Worm (Caenorhabditis elegans): ENCODE data around the gene mrck-1.

The mrck-1 gene

DNA sequence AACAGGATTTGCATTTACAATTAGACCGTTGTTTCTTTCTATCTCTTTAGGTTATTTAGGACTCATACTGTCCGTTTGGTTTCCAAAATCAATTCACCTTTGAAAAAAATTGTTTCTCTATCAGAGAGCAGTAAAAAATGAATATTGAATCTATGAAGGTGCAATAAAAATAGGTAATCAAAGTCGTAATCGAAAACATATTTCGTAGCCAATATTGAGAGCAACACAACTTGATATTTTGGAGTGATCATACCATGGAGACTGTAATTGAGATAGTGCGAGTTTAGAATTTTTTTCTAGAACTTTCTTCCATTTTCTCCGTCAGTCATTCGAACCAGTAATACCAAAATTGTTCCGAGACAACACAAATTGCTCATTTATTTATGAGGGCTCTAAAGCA, 3.5 kb upstream of the mrck-1 start, which contains the start of gene F31F7.2:
Gene F31F7.2, plus strand, starts transcription at position 301 of the 400 bp plus-strand sequence.
- no peak for TF ChIP-seq unc-62 (GFP tag; optimal IDR thresholded peaks at IDR 0.05)

DNA sequence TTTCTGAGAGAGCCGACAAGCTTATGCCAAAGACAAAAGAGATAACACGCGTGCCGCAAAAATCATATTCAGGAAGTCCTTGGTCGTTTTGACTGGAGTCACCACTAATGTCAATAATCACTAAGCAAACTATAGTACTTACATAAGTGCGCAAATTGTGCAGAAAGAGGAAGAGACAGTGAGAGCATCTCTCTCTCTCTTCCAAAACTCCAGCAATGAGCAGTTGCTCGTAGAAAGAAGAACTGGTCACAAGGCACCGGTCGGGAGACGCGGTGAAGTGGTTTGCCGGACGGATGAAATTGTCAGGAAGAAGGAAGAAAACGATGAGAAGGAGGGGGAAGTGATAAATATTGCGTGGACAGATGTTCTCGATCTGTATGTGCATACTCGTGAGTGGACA, 3.0 kb upstream of the mrck-1 start:
- TF ChIP-seq unc-62 (GFP tag; optimal IDR thresholded peaks at IDR 0.05), result no peak

DNA sequence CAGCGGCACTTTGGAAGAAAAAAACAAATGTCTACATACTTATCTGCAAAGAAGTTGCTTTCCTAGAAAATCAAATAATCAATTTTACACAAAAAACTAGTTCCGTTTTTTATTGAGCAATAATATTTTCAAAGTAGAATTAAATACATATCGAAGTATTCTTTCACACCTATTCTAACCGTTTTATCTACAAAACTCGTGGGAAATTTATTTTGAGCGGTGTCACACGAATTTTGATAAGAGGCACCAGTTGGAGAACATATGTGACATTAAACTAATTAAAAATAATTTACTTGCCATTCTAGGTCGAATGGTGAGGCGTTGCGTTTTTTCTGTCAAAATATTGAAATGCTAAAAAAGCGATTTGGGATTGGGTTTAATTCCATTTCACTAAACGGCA, 1.9 kb upstream of the mrck-1 start:
- no peak for TF ChIP-seq unc-62 (GFP tag; optimal IDR thresholded peaks at IDR 0.05)

DNA sequence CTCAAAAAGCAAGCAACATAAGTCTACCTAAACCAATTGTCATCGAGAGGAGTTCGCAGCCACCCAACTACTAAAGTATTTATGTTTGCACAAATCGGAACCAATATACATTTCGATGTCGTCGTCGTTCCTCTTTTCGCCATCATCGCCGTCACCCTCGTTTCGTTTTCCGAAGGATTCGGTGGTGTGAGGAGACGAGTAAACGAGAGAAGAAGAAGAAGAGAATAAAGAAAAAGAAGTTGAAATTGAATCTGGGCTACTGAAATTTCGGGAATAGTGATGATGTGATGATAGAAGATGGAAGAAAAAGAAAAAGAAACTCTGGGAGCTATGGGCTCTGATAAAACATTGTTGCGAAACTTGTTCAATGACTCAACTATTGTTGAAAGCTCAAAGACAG, 1.4 kb upstream of the mrck-1 start:
- no peak for TF ChIP-seq unc-62 (GFP tag; optimal IDR thresholded peaks at IDR 0.05)

DNA sequence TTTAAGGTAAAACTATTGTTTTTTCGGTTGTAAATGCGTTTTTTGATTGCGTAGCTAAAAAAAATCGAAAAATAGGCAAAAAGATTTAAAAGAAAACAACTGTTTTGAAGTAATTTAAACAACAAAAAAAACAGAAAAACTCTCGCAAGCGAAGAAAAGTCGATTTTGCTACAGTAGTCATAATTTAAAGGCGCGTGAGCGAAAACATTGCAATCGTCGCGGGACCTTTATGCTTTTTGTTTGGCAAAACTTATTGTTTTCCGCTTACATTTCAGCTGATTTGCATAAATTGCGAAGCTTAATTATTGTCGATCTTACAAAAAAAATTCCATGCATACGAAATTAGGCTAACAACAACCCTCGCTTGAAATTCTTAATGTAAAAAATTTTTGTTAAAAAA, 891 bp upstream of the mrck-1 start:
- TF ChIP-seq unc-62 (GFP tag; optimal IDR thresholded peaks at IDR 0.05), result no peak

DNA sequence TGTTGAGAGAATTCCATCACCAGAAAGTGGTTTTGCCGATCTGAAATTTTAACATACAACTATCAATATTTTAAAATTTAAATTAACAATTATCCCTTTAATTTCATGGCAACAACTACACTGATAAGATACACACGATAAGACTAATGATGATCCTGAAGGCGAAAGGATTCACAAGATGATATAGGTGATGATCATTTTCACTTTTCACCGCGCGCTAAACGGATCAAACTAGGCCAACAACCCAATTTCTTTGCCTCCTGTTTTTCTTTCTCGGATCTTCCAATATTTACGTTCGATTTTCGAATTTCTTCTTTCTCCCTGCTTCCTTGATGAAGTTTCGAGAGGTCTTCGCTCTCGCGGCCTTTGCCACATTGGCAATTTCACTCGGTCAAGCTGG, 7.9 kb downstream of the mrck-1 start, which contains the start of gene K08B12.1:
Gene K08B12.1, plus strand, starts transcription at position 229 of the 400 bp plus-strand sequence.
- TF ChIP-seq unc-62 (GFP tag; optimal IDR thresholded peaks at IDR 0.05), result no peak

DNA sequence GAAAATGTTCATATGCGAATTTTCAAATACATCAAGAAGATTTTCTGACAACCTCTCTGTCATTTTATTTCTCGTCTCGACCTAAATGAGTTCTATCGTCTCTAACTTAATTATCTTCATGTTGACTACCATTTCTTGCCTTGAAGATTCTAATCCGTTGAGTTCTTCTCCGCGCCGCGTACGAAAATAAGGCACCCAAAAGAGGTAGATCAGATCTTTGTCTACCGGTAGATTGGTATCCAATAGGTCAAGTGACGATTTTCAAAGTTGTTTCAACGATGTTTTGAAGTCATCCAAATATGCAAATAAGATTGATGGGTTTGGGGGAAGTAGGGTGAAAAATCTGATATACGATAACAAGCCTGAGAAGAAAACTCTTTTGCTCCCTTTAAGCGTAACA, 13.2 kb downstream of the mrck-1 start:
- TF ChIP-seq unc-62 (GFP tag; optimal IDR thresholded peaks at IDR 0.05), result no peak

DNA sequence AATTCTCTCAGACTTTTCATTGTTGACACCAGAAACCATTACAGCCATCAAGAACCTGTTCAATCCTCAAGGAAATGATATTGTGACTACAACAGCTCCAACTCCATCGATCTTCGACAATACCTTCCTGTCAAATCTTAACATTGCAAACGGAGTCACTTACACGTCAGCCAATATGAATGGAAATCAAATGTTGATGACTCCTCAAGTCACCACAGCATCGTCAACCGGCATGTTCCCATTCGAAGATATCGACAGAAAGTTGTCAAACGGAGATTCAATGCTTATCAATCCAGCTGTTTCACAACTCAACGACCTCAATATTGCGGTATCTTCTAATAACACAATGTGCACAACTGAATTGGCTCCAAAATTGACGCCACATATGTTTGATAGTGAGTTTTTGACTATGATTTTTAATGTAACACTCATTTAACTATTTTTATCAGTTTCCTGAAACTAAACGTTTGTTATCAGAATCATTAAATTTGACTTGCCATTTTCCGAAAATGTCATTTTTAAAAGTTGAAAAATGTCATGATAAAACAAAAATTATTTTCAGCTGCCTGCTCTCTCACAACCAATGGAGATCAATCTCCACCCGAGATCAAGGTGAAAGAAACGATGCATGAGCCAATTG, 16.0 kb downstream of the mrck-1 start:
- no peak for TF ChIP-seq unc-62 (GFP tag; optimal IDR thresholded peaks at IDR 0.05)

DNA sequence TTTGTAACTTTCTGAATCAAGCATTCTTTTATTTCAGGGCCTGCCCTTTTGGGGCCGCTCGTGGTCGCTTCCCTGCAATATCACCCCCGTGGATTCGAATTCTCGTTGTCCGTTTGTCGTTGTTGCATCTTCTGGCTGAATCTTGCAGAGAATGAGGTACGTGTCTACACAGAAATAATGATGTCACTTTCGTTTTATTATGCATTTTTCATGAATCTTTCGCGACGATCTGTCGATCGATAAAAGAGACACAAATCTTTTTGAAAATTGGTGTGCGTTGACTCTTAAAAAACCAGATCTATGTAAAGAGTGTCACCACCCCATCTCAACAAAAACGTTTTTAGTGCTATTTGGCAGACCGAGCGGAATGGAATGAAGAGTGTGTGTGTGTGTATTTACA, 18.0 kb downstream of the mrck-1 start:
- no peak for TF ChIP-seq unc-62 (GFP tag; optimal IDR thresholded peaks at IDR 0.05)

DNA sequence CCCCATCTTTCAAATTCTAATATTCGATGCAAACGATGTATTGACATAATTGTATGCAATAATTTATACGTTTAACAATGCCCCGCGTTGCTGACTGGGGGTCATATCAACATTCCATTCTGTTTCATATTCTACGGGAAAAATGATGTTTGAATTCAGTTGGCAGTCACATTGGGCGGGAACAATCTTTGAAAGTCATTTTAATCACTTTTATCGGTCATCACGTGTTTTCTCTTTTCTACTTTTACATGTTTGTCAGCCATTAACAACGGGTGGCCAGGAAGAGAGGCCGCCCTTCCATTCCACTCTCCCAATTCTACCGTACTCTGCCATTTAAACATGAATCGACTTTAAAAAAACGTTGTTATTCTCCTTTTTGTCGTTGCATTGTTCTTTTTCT, 18.4 kb downstream of the mrck-1 start:
- TF ChIP-seq unc-62 (GFP tag; optimal IDR thresholded peaks at IDR 0.05), result no peak

DNA sequence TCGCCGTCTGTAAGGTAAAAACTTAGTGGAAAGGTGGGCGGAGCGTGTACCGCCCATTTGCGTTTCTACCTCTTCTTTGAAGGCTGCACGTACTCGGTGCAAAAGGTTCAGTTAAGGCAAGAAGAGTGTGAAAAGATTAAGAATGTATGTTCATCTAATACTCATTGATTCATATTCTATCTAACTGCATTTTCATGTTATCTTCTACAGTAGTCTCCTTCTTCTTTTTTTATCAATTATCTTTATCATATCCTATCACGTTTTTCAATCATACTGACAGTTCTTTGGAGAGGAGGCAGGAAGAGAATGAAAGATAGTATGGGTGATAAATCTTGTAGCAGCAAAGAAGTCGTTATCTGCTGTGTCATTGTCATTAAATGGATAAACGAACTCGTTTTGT, 19.7 kb downstream of the mrck-1 start:
- TF ChIP-seq unc-62 (GFP tag; optimal IDR thresholded peaks at IDR 0.05), result no peak

DNA sequence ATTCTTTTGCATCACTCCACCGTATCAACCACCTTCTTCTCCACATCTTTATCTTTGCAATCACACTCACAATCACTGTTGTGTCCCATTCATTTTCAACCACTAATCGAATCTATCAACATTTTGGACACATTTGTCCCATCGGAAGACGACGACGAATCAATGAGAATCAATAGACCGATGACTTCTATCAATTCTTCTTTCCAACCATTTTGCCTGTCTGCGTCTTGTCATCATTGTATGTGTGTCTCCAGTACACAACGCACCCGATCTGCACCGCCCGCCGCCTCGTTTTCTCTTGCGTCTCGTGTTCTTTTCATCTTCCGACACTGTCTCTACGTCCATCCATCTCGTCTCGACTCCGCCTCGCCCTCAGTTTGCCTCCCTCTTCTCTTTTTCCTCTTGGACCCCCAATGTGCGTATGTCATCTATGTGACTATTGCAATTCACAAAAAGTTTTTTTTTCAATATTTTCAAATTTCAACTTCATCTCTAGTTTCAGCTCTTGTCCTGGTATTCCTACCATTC, 20.6 kb downstream of the mrck-1 start, which contains the start of gene dmd-7:
Gene dmd-7, plus strand, starts transcription at position 478 of the 528 bp plus-strand sequence.
- TF ChIP-seq unc-62 (GFP tag; optimal IDR thresholded peaks at IDR 0.05), result no peak

DNA sequence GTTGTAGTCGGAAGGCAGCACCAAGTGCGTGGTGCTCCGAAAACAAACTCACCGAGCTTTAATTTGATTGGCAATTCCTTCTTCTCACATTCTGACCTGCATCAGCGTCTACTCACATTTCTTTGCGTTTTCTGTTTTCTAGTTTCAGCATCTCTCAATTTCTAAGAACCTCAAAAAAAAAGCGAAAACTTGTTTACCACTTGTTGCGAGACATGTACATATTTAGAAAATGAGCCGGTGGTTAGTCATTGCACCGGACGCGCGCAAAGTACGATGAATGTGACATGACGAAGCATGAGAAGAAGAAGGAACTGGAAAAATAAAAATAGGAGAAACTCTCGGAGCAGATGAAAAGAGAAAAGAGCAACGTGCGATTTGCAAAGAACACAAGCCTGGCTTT, 22.5 kb downstream of the mrck-1 start:
- TF ChIP-seq unc-62 (GFP tag; optimal IDR thresholded peaks at IDR 0.05), result no peak

DNA sequence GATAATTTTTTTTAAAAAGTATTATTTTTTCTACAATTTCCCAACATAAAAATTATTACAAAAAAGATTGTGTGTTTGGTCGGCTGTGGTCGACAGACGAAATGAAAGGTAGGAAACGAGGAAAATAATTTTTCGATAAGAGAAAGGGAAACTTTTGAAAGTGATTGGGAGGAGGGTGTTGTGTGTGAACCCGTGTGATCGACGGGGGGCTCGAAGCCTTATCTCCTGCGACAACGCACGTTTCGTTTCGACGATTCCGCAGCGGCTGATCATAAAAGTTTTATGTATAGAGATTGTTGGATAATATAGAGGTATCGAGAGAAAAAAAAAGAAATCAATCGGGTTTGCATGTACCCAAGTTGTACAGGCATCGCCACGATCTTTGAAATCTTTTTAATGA, 23.8 kb downstream of the mrck-1 start:
- no peak for TF ChIP-seq unc-62 (GFP tag; optimal IDR thresholded peaks at IDR 0.05)

DNA sequence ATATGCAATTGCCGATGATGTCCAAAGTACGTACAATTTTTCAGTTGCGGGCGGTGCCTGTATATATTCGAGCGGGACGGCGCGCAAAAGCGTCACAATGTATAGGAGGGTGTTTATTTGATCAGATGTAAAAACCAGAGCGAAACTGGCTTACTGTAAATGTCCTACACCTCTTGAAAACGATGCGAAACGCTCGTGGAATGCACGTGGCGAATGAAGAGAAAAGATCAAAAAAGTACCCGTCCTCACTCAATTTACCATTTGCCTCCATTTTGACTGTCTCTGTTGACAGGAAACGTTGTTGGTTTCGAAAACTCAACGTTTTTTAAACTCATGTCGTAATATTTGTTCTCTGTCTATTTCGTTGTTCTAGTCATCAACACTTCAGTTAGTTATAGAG, 26.4 kb downstream of the mrck-1 start:
- TF ChIP-seq unc-62 (GFP tag; optimal IDR thresholded peaks at IDR 0.05), result no peak

DNA sequence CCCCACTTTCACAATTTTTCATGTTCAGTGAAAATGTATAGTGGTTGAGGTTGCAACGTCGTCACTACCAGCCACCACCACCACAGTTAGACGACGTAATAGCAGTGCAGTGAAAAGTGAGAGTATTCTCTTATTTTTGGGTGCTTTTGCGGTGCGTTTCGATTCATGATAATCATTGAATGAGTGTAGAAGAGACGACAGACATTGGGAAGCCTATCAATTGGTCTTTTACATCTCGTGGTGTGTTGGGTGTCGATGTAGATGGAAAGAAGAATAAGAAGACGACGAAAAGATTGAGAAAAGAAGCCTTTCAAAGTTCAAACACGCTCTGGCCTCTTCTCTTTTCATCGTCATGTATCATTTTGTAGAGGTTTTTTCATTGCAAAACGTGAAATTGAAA, 27.2 kb downstream of the mrck-1 start:
- no peak for TF ChIP-seq unc-62 (GFP tag; optimal IDR thresholded peaks at IDR 0.05)

DNA sequence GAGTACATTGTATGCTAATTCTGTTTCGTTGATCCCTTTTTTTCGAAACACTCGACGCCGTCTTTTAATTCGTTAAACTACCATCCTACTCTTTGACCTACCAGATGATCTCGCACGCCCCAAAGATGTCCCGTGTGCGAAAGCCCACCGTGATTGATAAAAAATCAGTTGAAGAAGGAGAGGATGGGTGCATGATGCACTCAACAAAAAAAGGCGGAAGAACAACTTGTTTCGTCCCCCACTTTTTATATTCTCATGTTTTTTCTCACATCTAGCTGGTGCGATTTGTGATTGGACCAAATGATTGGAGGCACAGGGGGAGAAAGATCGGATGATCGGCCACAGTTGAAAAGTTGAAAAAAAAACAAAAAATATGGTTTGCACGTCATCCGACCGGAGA, 28.7 kb downstream of the mrck-1 start:
- no peak for TF ChIP-seq unc-62 (GFP tag; optimal IDR thresholded peaks at IDR 0.05)

DNA sequence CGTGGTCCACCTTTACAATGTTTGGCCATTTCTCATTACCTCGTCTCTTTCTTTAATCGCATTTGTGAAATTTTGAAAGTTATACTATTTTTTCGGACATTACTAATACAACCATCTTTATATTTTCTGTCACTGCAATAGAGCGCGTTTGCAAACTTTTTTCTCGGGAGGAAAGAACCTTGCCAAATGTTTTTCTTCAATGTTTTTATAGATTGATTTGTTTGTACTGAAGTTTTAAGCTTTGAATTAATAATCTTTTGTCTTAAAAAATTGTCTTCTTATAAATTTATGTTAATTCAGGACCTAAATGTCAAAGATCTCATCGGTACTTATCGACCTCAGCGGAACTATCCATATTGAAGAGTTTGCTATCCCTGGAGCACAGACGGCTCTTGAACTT, 32.2 kb downstream of the mrck-1 start, which contains the start of gene K08B12.3:
Gene K08B12.3, plus strand, starts transcription at position 301 of the 400 bp plus-strand sequence.
- TF ChIP-seq unc-62 (GFP tag; optimal IDR thresholded peaks at IDR 0.05), result no peak
